Worm (Caenorhabditis elegans) whole organism, L2 larva: ENCODE results near the gene C15C8.4.

Source experiments
- R02D3.7 ChIP-seq: fragments of 150-350 bp; optimal IDR thresholded peaks from 2 replicates; lab custom pipeline; 2014; ENCODE audit warnings: missing biosample characterization, missing genetic modification characterization
- egl-27 ChIP-seq: sonication (generic microtip); optimal IDR thresholded peaks from 3 replicates; lab custom pipeline; 2017; ENCODE audit warnings: missing biosample characterization, missing genetic modification reagents, missing genetic modification characterization
- lsy-2 ChIP-seq, 2 experiments: fragments of 150-350 bp in 1 of 2; sonication (generic microtip) in 1 of 2; optimal IDR thresholded peaks; 2 replicates each; lab custom pipeline; 2014 to 2017; ENCODE audit warnings: missing biosample characterization in 2 of 2, missing genetic modification characterization in 2 of 2
- nhr-11 ChIP-seq: fragments of 150-350 bp; optimal IDR thresholded peaks from 2 replicates; lab custom pipeline; 2014; ENCODE audit warnings: missing biosample characterization, missing genetic modification characterization
- nhr-6 ChIP-seq: fragments of 150-350 bp; optimal IDR thresholded peaks from 2 replicates; lab custom pipeline; 2014; ENCODE audit warnings: missing biosample characterization, missing genetic modification characterization
- nhr-77 ChIP-seq: fragments of 150-350 bp; optimal IDR thresholded peaks from 2 replicates; lab custom pipeline; 2014; ENCODE audit warnings: missing biosample characterization, missing genetic modification characterization
- skn-1 ChIP-seq: sonication (generic microtip); optimal IDR thresholded peaks from 2 replicates; lab custom pipeline; 2017; ENCODE audit warnings: missing biosample characterization, missing genetic modification characterization
- unc-62 ChIP-seq: fragments of 150-350 bp; optimal IDR thresholded peaks from 2 replicates; lab custom pipeline; 2014; ENCODE audit warnings: missing biosample characterization, missing genetic modification reagents, missing genetic modification characterization
- ztf-11 ChIP-seq: sonication (generic microtip); optimal IDR thresholded peaks from 2 replicates; lab custom pipeline; 2017; ENCODE audit warnings: missing biosample characterization, missing genetic modification characterization

DNA sequence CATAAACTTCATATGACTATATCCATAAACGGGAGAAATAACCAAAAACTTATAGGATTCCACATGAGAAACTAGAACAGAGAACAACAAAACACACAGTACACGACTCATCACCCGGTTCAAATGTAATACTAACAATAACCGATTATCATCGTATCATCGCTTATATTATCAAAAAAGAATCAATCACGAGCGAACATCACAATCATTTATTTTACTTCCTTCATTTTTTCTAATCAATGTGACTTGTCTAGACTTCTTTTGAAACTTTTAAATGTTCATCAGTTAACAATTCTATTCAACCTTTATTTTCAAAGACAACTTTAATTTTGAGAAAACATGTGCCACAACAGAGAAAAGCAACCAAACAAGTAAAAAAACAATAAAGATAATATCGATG is 47.9 kb upstream of the C15C8.4 start, which contains the start of gene ugt-4:
- TF ChIP-seq nhr-77 (no peak), unc-62 (GFP tag; lab: Kevin White, UChicago) (no peak), skn-1 (no peak), R02D3.7 (no peak), lsy-2 (tag; optimal IDR thresholded peaks at IDR 0.05; lab: Kevin White, UChicago) (no peak), ztf-11 (tag; lab: Kevin White, UChicago) (no peak), nhr-6 (tag; lab: Kevin White, UChicago) (no peak), egl-27 (tag; lab: Kevin White, UChicago) (no peak), nhr-11 (tag; lab: Kevin White, UChicago) (no peak)
